Worm (Caenorhabditis elegans) whole organism, midembryonic: ENCODE data around the gene BE10.3.

Experiments used
- T22C8.4 ChIP-seq: fragments of 200-800 bp; sonication (Bioruptor generic); IDR thresholded peaks from 2 replicates; pipeline ENCODE4 v1.3.6; 2022; ENCODE audit warnings: missing genetic modification characterization, missing compliant biosample characterization
- cog-1 ChIP-seq: sonication (generic microtip); optimal IDR thresholded peaks from 2 replicates; lab custom pipeline; 2016; ENCODE audit warnings: missing genetic modification characterization, missing compliant biosample characterization
- flt-1 ChIP-seq: fragments of 200-800 bp; sonication (Bioruptor generic); IDR thresholded peaks from 2 replicates; pipeline ENCODE4 v1.3.6; 2022; ENCODE audit warnings: missing genetic modification characterization, missing compliant biosample characterization
- klf-2 ChIP-seq: fragments of 200-800 bp; sonication (Bioruptor generic); conservative IDR thresholded peaks from 2 replicates; pipeline ENCODE4 v1.3.6; 2022; ENCODE audit warnings: missing genetic modification reagents, missing genetic modification characterization, missing compliant biosample characterization
- med-1 ChIP-seq: sonication (generic microtip); optimal IDR thresholded peaks from 2 replicates; lab custom pipeline; 2017; ENCODE audit warnings: missing genetic modification characterization, mild to moderate bottlenecking, missing compliant biosample characterization, antibody characterized with exemption, missing genetic modification reagents; ENCODE audit not compliant: insufficient read depth
- ref-1 ChIP-seq: fragments of 200-800 bp; sonication (Bioruptor generic); conservative IDR thresholded peaks from 2 replicates; pipeline ENCODE4 v1.3.6; 2022; ENCODE audit warnings: missing genetic modification reagents, missing genetic modification characterization, missing compliant biosample characterization
- tab-1 ChIP-seq: fragments of 200-800 bp; sonication (Bioruptor generic); IDR thresholded peaks from 2 replicates; pipeline ENCODE4 v1.3.6; 2022; ENCODE audit warnings: missing genetic modification characterization, missing compliant biosample characterization
- ztf-23 ChIP-seq: fragments of 200-800 bp; sonication (Bioruptor generic); IDR thresholded peaks from 2 replicates; pipeline ENCODE4 v1.3.6; 2022; ENCODE audit warnings: missing genetic modification reagents, missing genetic modification characterization, missing compliant biosample characterization
- ztf-29 ChIP-seq: fragments of 200-800 bp; sonication (Bioruptor generic); IDR thresholded peaks from 2 replicates; pipeline ENCODE4 v1.3.6; 2022; ENCODE audit warnings: missing genetic modification reagents, missing genetic modification characterization, missing compliant biosample characterization

The BE10.3 gene

ce11 chrIII:12807726-12808125, at the start of gene BE10.3:
TSS of gene BE10.3 (plus strand) at chrIII:12808026.
- TF ChIP-seq tab-1 (GFP tag; lab: Robert Waterston, UW) (no peak), T22C8.4 (GFP tag; lab: Robert Waterston, UW) (no peak), klf-2 (no peak), flt-1 (GFP tag; lab: Robert Waterston, UW) (no peak), ref-1 (GFP tag; lab: Robert Waterston, UW) (no peak)

ce11 chrIII:12764241-12764640, 43.6 kb upstream of the BE10.3 start, which contains the start of the genes irld-19 and irld-61:
TSS of gene irld-19 (minus strand) at chrIII:12764341.
TSS of gene irld-61 (plus strand) at chrIII:12764553.
- no peak for TF ChIP-seq ztf-29 (GFP tag; lab: Robert Waterston, UW)
- TF ChIP-seq T22C8.4 (GFP tag; lab: Robert Waterston, UW), result no peak
- TF ChIP-seq ref-1 (GFP tag; lab: Robert Waterston, UW), result no peak

- TF ChIP-seq T22C8.4 (GFP tag; lab: Robert Waterston, UW), result no peak
- TF ChIP-seq tab-1 (GFP tag; lab: Robert Waterston, UW), result no peak
- no peak for TF ChIP-seq cog-1 (tag; lab: Kevin White, UChicago)
- no peak for TF ChIP-seq klf-2
- no peak for TF ChIP-seq ztf-23
- TF ChIP-seq med-1, result no peak
- TF ChIP-seq ztf-29 (GFP tag; lab: Robert Waterston, UW), result no peak
- TF ChIP-seq ref-1 (GFP tag; lab: Robert Waterston, UW), result no peak
- TF ChIP-seq flt-1 (GFP tag; lab: Robert Waterston, UW), result no peak
Observed at ce11 chrIII:12773753-12774152, 34.1 kb upstream of the BE10.3 start.

- no peak for TF ChIP-seq klf-2
- no peak for TF ChIP-seq tab-1 (GFP tag; lab: Robert Waterston, UW)
- no peak for TF ChIP-seq ztf-29 (GFP tag; lab: Robert Waterston, UW)
- TF ChIP-seq ztf-23, result no peak
- TF ChIP-seq flt-1 (GFP tag; lab: Robert Waterston, UW), result no peak
- TF ChIP-seq ref-1 (GFP tag; lab: Robert Waterston, UW), result no peak
- TF ChIP-seq cog-1 (tag; lab: Kevin White, UChicago), result no peak
- TF ChIP-seq med-1, result no peak
- TF ChIP-seq T22C8.4 (GFP tag; lab: Robert Waterston, UW), result no peak
Observed at ce11 chrIII:12779676-12780337, 28.0 kb upstream of the BE10.3 start, which contains the start of gene gab-1. TSS of gene gab-1 (minus strand) at chrIII:12779726.

ce11 chrIII:12783878-12784277, 23.9 kb upstream of the BE10.3 start:
- no peak for TF ChIP-seq med-1

- TF ChIP-seq ztf-23 (no peak), ztf-29 (GFP tag; lab: Robert Waterston, UW) (no peak), tab-1 (GFP tag; lab: Robert Waterston, UW) (no peak), flt-1 (GFP tag; lab: Robert Waterston, UW) (no peak), med-1 (no peak), klf-2 (no peak), cog-1 (tag; lab: Kevin White, UChicago) (no peak), ref-1 (GFP tag; lab: Robert Waterston, UW) (no peak), T22C8.4 (GFP tag; lab: Robert Waterston, UW) (no peak)
Observed at ce11 chrIII:12784854-12785253, 23.0 kb upstream of the BE10.3 start, which contains the start of gene lgc-37. TSS of gene lgc-37 (plus strand) at chrIII:12785154.

- no peak for TF ChIP-seq cog-1 (tag; lab: Kevin White, UChicago)
- no peak for TF ChIP-seq klf-2
- TF ChIP-seq ztf-29 (GFP tag; lab: Robert Waterston, UW), result no peak
- no peak for TF ChIP-seq flt-1 (GFP tag; lab: Robert Waterston, UW)
- TF ChIP-seq ref-1 (GFP tag; lab: Robert Waterston, UW), result no peak
- TF ChIP-seq ztf-23, result no peak
- no peak for TF ChIP-seq T22C8.4 (GFP tag; lab: Robert Waterston, UW)
- TF ChIP-seq med-1, result no peak
- TF ChIP-seq tab-1 (GFP tag; lab: Robert Waterston, UW), result no peak
Observed at ce11 chrIII:12785427-12785826, 22.4 kb upstream of the BE10.3 start.

ce11 chrIII:12788239-12788638, 19.6 kb upstream of the BE10.3 start:
- TF ChIP-seq tab-1 (GFP tag; lab: Robert Waterston, UW) (no peak), ztf-23 (no peak), ref-1 (GFP tag; lab: Robert Waterston, UW) (no peak), flt-1 (GFP tag; lab: Robert Waterston, UW) (no peak), klf-2 (no peak), med-1 (no peak), cog-1 (tag; lab: Kevin White, UChicago) (no peak), T22C8.4 (GFP tag; lab: Robert Waterston, UW) (no peak), ztf-29 (GFP tag; lab: Robert Waterston, UW) (no peak)

ce11 chrIII:12789420-12789819, 18.4 kb upstream of the BE10.3 start, which contains the start of gene BE10.1:
TSS of gene BE10.1 (minus strand) at chrIII:12789520.
- TF ChIP-seq ztf-29 (GFP tag; lab: Robert Waterston, UW) (no peak), T22C8.4 (GFP tag; lab: Robert Waterston, UW) (no peak), tab-1 (GFP tag; lab: Robert Waterston, UW) (no peak), ztf-23 (no peak), cog-1 (tag; lab: Kevin White, UChicago) (no peak), med-1 (no peak), klf-2 (no peak), flt-1 (GFP tag; lab: Robert Waterston, UW) (no peak), ref-1 (GFP tag; lab: Robert Waterston, UW) (no peak)

- TF ChIP-seq cog-1 (tag; lab: Kevin White, UChicago) (no peak), T22C8.4 (GFP tag; lab: Robert Waterston, UW) (peak; percentile 81)
Observed at ce11 chrIII:12794200-12794599, 13.6 kb upstream of the BE10.3 start.
